Fruit fly (Drosophila melanogaster) Kc167 (cell line): ENCODE data around the gene Setd3.

Experiments used
- Myc ChIP-seq: fragments of >200 bp; optimal IDR thresholded peaks from 2 replicates; lab custom pipeline; 2017; ENCODE audit warnings: missing external identifiers
- Sin3A ChIP-seq: fragments of >200 bp; optimal IDR thresholded peaks from 2 replicates; lab custom pipeline; 2018; ENCODE audit warnings: missing external identifiers
- h ChIP-seq: fragments of >200 bp; optimal IDR thresholded peaks from 3 replicates; lab custom pipeline; 2018; ENCODE audit warnings: missing external identifiers
- insv ChIP-seq: fragments of >200 bp; optimal IDR thresholded peaks from 3 replicates; lab custom pipeline; 2018; ENCODE audit warnings: missing external identifiers
- psq ChIP-seq: fragments of >200 bp; optimal IDR thresholded peaks from 2 replicates; lab custom pipeline; 2017; ENCODE audit warnings: missing external identifiers
- ttk ChIP-seq: sonication (Bioruptor generic); optimal IDR thresholded peaks from 2 replicates; lab custom pipeline; 2017; ENCODE audit warnings: missing external identifiers

The Setd3 gene

DNA sequence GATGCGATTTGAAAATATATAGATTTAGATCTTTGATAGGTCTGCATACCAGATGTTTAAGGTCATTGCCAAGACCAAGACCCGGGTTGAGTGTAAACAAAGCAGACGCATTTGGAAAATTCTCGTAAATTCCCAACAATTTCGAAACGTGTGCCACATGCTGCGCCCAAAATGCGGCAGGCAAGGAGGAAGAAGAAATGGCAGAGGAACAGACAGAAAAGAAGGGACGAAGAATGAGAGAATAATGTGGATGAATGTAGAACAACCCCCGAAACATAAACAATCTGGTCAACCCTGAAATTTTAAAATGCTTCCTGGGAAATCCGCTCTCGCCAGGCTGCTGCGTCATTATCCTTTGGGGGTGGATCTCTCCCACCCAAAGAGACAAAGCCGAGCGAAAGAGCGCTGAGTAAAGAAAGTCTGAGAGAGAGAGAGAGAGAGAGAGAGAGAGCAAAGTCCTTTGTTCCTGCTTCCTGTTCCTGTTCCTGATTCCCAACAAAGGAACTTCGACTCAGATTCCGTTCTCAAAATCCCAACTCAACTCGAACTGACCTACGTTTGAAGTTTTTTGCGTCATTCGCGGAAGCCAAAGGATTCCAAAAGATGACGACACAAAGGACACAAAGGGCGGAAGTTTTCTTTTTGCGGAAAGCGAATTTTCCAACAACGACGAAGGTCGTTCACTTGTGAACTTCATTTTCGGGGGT lies 20.2 kb upstream of the Setd3 start:
- TF ChIP-seq Myc (lab: Kevin White, UChicago), result no peak
- no peak for TF ChIP-seq ttk (lab: Kevin White, UChicago)
- TF ChIP-seq Sin3A (lab: Kevin White, UChicago), result no peak
- no peak for TF ChIP-seq insv (lab: Kevin White, UChicago)
- TF ChIP-seq h (lab: Kevin White, UChicago), result no peak
- no peak for TF ChIP-seq psq

DNA sequence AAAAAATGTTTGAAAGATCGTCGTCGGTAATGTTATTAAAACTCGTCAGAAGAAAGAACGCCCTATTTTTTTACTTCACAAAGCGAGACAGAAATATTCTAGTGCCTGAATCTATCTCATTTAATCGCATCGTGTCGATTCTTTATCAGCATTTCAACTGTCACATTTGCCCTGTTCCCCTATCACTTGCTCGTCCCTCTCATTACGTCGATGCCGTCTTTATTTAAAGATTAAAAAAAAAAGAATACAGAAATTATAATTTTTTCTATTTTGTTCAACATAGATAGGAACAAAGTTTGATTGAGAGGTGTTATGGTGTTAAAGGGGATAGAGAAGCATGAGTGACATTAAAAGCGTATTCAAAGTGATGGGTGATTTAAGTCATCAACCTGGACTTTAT lies 19.5 kb upstream of the Setd3 start:
- TF ChIP-seq Sin3A (lab: Kevin White, UChicago) (no peak), insv (lab: Kevin White, UChicago) (no peak), Myc (lab: Kevin White, UChicago) (no peak), h (lab: Kevin White, UChicago) (no peak), ttk (lab: Kevin White, UChicago) (no peak), psq (no peak)

DNA sequence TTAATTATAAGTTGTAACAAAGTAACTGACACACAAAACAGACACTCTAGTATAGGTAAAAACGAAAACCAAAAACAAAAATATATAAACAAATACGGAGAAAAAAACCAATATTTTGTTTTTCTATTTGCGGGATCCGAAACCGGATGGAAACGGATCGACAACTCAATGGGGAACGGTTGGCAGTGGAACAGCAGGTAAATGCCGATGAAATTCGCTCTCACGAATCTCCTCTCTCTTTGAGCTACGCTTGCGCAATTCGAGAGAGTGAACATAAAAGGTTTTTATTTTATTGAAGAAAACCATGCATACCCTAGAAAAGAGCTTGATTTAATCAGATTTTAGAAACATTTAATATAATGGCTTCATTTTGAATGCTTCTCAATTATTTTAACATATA lies 18.5 kb upstream of the Setd3 start:
- TF ChIP-seq Myc (lab: Kevin White, UChicago), result no peak
- no peak for TF ChIP-seq ttk (lab: Kevin White, UChicago)
- TF ChIP-seq insv (lab: Kevin White, UChicago), result no peak
- TF ChIP-seq Sin3A (lab: Kevin White, UChicago), result no peak
- no peak for TF ChIP-seq h (lab: Kevin White, UChicago)
- TF ChIP-seq psq, result no peak

DNA sequence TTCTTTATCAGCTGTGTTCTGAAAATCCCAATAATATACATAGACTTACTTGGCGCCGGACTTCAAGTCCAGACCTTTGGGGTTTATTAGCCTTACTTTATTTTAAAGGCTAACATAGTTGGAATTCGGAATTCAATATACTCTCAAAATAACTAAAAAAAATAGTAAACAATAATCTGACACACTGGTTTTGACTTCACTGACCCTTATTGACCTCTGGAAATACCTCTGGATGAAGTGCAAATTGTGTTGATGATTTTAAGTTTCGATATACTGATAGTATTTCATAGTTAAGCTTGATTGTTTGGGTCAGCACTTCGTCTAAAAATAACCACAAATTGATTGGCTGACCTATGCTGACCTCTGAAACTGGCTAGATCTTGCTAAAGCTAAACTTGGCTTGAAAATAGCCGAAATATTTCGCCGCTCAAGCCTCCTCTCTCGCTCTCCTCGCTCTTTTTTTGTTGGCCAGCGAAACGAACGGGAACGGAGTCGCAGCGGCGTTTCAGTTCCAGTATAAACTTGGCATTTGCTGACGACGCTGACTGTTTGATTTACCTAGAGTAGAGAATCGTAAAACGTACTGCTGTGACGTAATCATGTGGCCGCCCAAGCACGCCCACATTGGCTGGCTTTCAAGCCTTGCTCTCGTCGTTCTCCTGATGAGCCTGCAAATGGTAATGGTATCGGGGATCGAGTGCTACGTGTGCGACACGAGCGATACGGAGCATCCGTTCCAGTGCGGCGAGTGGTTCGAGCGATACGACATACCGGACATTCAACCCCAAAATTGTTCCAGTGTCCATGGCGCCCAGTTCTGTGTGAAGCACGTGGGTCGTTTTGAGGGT lies 17.7 kb upstream of the Setd3 start, which contains the start of gene bou:
bou (plus strand) TSS at position 507 of the 848 bp plus-strand sequence.
- TF ChIP-seq Myc (lab: Kevin White, UChicago) (no peak), psq (no peak), ttk (lab: Kevin White, UChicago) (no peak), Sin3A (lab: Kevin White, UChicago) (no peak), insv (lab: Kevin White, UChicago) (no peak), h (lab: Kevin White, UChicago) (no peak)

DNA sequence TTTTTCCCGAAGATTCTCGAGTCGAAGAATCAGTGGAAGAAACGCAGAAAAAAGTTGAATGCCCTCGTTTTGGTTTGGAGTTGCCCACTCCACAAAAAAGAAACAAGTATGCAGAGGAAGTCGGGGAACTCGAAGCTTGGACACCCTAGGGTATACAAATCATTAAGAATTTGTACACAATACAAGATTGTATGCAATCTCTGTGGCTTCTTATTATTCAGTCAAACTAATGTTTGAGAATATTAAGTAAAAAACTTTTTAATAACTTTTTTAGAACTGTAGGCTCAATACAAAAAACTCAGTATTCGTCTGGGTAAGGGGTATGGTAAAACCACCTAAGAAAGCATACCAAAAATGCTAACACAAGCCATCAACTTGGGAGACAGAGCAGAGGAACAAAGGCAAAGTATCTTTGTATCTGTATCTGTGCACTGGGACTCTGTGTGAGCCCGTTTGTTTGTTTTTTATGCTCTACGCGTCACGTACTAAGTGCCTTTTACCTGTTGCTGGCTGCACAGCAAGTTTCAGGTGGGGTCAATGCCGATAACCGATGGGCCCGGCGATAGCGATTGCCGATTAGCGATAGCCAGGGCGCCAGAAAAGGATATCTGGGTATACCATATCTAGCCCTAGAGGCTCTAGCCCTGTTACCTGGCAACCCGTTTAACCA lies 16.8 kb upstream of the Setd3 start:
- no peak for TF ChIP-seq Myc (lab: Kevin White, UChicago)
- no peak for TF ChIP-seq psq
- TF ChIP-seq insv (lab: Kevin White, UChicago), result no peak
- no peak for TF ChIP-seq h (lab: Kevin White, UChicago)
- TF ChIP-seq Sin3A (lab: Kevin White, UChicago), result no peak
- no peak for TF ChIP-seq ttk (lab: Kevin White, UChicago)

DNA sequence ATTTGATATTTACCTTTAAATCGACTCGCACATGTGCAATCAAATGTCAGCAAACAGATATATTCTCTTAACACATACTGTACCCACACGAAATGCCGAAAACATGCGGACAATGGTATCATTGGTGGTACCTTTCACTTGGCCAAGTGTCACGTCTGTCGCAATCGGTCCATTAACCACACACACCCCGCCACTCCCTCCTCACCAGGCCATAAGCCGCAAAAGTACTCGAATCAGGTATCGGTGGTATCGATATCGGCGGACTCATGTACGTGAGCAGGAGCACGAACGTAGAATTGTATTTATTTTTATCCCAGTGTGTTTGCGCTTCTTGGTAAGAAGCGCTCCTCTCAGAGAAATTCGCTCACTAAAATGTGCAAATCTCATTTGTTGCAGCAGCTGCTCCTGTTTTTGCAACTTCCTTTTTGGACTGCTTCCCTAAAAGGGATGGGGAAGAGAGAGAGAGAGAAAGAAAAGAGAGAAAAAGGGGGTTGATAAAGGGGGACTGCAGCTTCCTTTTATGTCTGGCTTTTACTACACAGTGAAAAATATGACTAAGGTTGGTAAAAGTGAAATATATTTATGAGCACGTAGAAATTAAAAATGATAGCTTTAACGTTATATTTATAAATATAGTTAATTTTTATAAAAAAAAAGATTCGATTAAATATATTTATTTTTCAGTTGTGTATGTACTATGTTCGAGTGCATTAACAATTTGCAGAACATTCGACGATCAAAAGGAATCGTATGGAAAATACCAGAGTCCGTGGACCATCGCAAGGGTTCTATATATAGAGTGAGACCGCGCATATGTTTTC lies 15.2 kb upstream of the Setd3 start:
- no peak for TF ChIP-seq insv (lab: Kevin White, UChicago)
- TF ChIP-seq Myc (lab: Kevin White, UChicago), result no peak

DNA sequence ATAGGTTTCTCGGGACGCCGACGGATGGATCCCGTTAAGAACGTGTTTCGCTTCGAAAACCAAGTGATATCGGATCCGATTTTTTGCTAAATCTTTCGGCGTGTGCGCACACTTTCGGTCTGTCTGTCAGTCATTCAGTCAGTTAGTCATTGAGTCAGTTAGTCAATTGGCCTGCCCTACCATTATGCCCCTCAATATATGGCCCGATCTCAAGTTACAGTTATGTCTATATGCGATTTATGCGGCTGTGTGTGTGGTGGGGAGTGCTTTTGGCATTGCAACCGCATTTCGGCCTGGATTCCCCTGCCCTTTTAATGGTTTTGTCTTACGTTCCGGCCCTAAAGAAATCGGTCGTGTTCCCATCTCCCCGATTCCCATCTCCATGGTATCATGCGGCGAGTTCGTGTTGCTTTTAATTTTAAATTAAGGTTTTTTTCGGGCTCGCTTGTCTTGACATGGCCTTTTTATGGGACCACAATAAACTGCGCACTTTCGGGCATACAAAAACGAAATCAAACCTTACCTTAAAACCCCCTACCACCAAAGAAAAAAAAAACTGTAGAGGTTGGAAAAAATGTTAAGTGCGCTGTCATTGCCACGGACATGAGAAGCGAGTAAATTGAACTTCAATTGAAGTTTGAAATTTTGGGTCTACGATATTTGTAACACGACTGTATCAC lies 14.3 kb upstream of the Setd3 start:
- no peak for TF ChIP-seq h (lab: Kevin White, UChicago)

DNA sequence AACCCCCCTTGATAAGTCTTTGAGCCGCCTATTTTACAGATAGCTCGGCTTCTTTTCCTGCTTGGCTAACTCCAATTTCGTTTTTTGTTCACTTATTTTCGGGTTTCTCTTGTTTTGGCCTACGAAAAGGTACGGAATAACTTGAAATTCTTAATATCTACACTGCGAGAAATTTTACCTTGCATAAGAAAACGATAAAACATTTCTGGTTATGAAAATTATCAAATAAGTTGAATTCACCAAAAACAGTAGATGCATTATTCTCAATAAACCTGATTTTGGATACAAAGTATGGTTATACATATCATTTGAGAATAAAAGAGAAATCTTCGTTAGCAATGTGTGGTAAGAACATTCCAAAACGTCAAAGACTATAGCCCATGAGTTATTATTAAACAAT lies 13.5 kb upstream of the Setd3 start:
- TF ChIP-seq Sin3A (lab: Kevin White, UChicago) (no peak), ttk (lab: Kevin White, UChicago) (no peak), insv (lab: Kevin White, UChicago) (no peak), h (lab: Kevin White, UChicago) (no peak), Myc (lab: Kevin White, UChicago) (no peak), psq (no peak)

DNA sequence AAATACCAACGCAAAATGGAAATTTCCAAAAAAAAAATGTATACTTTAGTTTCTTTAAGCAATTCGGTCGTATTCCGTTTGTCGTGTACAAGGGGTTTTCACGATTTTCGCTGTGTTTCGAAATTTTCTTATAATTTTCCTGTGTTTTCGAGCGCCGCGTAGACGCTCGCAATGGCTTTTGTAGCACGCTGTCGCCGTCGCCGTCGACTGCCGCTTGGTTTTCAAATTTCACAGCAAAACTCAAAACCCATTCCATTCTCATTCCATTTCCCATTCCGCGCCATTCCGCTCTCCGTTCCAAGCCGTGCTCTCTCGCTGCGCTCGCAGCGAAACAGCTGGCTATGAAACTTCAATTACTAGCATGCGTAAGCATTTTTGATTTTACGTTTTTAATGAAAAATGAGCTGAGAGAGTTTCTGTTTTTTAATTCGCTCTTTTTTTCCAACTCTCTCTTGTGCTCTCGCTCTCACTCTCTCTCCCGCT lies 13.0 kb upstream of the Setd3 start:
- TF ChIP-seq h (lab: Kevin White, UChicago) (no peak), psq (no peak), Myc (lab: Kevin White, UChicago) (no peak), Sin3A (lab: Kevin White, UChicago) (no peak), insv (lab: Kevin White, UChicago) (no peak), ttk (lab: Kevin White, UChicago) (no peak)

DNA sequence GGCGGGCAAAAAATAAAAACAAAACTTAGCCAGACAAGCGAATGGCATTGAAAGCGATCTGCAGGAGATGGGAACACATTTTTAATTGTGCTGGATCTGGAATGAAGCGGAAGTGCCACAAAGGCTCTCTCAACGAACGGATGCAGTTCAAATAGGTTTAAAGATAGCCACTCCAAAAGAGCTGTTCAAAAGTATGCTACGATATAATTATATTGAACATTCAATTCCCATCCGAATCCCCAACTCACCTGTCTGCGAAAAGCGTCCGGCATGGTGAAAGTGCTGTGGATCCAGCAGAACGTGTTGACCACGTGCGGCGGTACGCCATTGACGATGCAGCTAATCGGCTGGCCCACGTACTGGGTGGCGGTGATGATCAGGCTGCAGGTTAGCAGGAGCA lies 8.4 kb upstream of the Setd3 start:
- TF ChIP-seq ttk (lab: Kevin White, UChicago), result no peak
- no peak for TF ChIP-seq insv (lab: Kevin White, UChicago)
- TF ChIP-seq Sin3A (lab: Kevin White, UChicago), result no peak
- no peak for TF ChIP-seq h (lab: Kevin White, UChicago)
- TF ChIP-seq psq, result no peak
- TF ChIP-seq Myc (lab: Kevin White, UChicago), result no peak
